Worm (Caenorhabditis elegans): ENCODE results near the gene srg-62.

DNA sequence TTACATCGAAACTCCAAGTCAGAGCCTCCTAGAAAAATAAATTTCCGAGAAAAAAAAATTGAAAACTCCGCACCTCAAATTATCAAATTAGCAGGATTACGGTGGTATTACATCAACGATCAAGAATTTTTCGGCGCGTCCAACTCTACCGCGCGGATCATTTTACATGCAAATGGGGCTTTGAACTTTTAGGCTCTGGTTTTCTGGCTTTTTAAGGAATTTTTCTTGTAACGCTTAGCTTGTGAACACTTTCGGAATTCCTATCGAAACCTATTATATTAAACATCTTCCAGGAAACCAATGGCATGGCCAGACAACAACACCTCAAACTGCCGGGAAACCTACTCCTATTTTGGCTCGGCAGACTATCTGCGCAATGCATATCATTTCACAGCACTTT, 29.4 kb upstream of the srg-62 start, which contains the start of gene srh-56:
- no peak for TF ChIP-seq cog-1 (tag; optimal IDR thresholded peaks at IDR 0.05)
- no peak for TF ChIP-seq ztf-23 (GFP tag; IDR thresholded peaks at IDR 0.05)
- TF ChIP-seq klf-2 (GFP tag; conservative IDR thresholded peaks at IDR 0.05), result no peak

All from whole organism, midembryonic.